Fruit fly (Drosophila melanogaster) whole organism, embryonic: ENCODE results near the gene Nse4.

Experiments used
- Aef1 ChIP-seq: fragments of 200-800 bp; sonication (Bioruptor generic); IDR thresholded peaks from 3 replicates; pipeline ENCODE4 v1.3.6; 2022; ENCODE audit warnings: missing biosample characterization, missing genetic modification characterization
- Awh ChIP-seq: fragments of 200-800 bp; sonication (Bioruptor generic); IDR thresholded peaks from 2 replicates; pipeline ENCODE4, ENCODE4 v1.3.6; 2022; ENCODE audit warnings: missing biosample characterization, missing genetic modification characterization
- C15 ChIP-seq: fragments of 200-800 bp; sonication (Bioruptor generic); IDR thresholded peaks from 3 replicates; pipeline ENCODE4 v1.3.6; 2022; ENCODE audit warnings: missing biosample characterization, missing genetic modification characterization
- CG10267 ChIP-seq: fragments of 200-800 bp; sonication (Bioruptor generic); optimal IDR thresholded peaks from 2 replicates; lab custom pipeline; 2018; ENCODE audit warnings: missing biosample characterization, mild to moderate bottlenecking, missing genetic modification characterization, moderate library complexity
- CG11398 ChIP-seq: fragments of 200-800 bp; sonication (Bioruptor generic); optimal IDR thresholded peaks from 2 replicates; lab custom pipeline; 2016; ENCODE audit warnings: missing biosample characterization, missing genetic modification characterization
- CG12769 ChIP-seq: fragments of 200-800 bp; sonication (Bioruptor generic); optimal IDR thresholded peaks from 2 replicates; lab custom pipeline; 2019; ENCODE audit warnings: missing biosample characterization, mild to moderate bottlenecking, missing genetic modification characterization, moderate library complexity
- CG16863 ChIP-seq: fragments of 200-800 bp; sonication (Bioruptor generic); optimal IDR thresholded peaks from 3 replicates; lab custom pipeline; 2016; ENCODE audit warnings: missing biosample characterization, missing genetic modification characterization
- CG17385 ChIP-seq: fragments of 200-800 bp; sonication (Bioruptor generic); optimal IDR thresholded peaks from 3 replicates; lab custom pipeline; 2018; ENCODE audit warnings: missing biosample characterization, mild to moderate bottlenecking, missing genetic modification characterization
- CG17568 ChIP-seq: fragments of 200-800 bp; sonication (Bioruptor generic); optimal IDR thresholded peaks from 2 replicates; lab custom pipeline; 2018; ENCODE audit warnings: missing biosample characterization, mild to moderate bottlenecking, missing genetic modification characterization, moderate library complexity
- CG1792 ChIP-seq: fragments of 200-800 bp; sonication (Bioruptor generic); optimal IDR thresholded peaks from 2 replicates; lab custom pipeline; 2016; ENCODE audit warnings: missing biosample characterization, missing genetic modification characterization
- CG18599 ChIP-seq: fragments of 200-800 bp; sonication (Bioruptor generic); optimal IDR thresholded peaks from 3 replicates; lab custom pipeline; 2017; ENCODE audit warnings: missing biosample characterization, missing genetic modification characterization, mild to moderate bottlenecking, moderate library complexity, missing genetic modification reagents
- CG18619 ChIP-seq: fragments of 200-800 bp; sonication (Bioruptor generic); optimal IDR thresholded peaks from 3 replicates; lab custom pipeline; 2017; ENCODE audit warnings: missing biosample characterization, mild to moderate bottlenecking, missing genetic modification characterization
- CG33213 ChIP-seq: fragments of 200-800 bp; sonication (Bioruptor generic); optimal IDR thresholded peaks from 3 replicates; lab custom pipeline; 2016; ENCODE audit warnings: missing biosample characterization, missing genetic modification characterization
- CG34224 ChIP-seq: fragments of 200-800 bp; sonication (Bioruptor generic); IDR thresholded peaks from 3 replicates; pipeline ENCODE4 v1.3.6; 2022; ENCODE audit warnings: missing biosample characterization, missing genetic modification characterization; ENCODE audit not compliant: partially characterized antibody
- CG4404 ChIP-seq: fragments of 200-800 bp; sonication (Bioruptor generic); IDR thresholded peaks from 2 replicates; pipeline ENCODE4 v1.3.6; 2022; ENCODE audit warnings: missing biosample characterization, missing genetic modification characterization
- CG7357 ChIP-seq: fragments of 200-800 bp; sonication (Bioruptor generic); IDR thresholded peaks from 3 replicates; pipeline ENCODE4 v1.3.6; 2022; ENCODE audit warnings: missing biosample characterization, missing genetic modification characterization
- CG7372 ChIP-seq: fragments of 200-800 bp; sonication (Bioruptor generic); IDR thresholded peaks from 2 replicates; pipeline ENCODE4 v1.3.6; 2022; ENCODE audit warnings: missing biosample characterization, missing genetic modification characterization
- CG7987 ChIP-seq: fragments of 200-800 bp; sonication (Bioruptor generic); optimal IDR thresholded peaks from 2 replicates; lab custom pipeline; 2018; ENCODE audit warnings: missing biosample characterization, mild to moderate bottlenecking, missing genetic modification characterization, moderate library complexity
- CG8388 ChIP-seq: fragments of 200-800 bp; sonication (Bioruptor generic); optimal IDR thresholded peaks from 2 replicates; lab custom pipeline; 2019; ENCODE audit warnings: missing biosample characterization, mild to moderate bottlenecking, missing genetic modification characterization, moderate library complexity
- CG9437 ChIP-seq: fragments of 200-800 bp; sonication (Bioruptor generic); optimal IDR thresholded peaks from 2 replicates; lab custom pipeline; 2018; ENCODE audit warnings: missing biosample characterization, mild to moderate bottlenecking, missing genetic modification characterization
- CG9797 ChIP-seq: fragments of 200-800 bp; sonication (Bioruptor generic); optimal IDR thresholded peaks from 3 replicates; lab custom pipeline; 2018; ENCODE audit warnings: missing biosample characterization, mild to moderate bottlenecking, missing genetic modification characterization
- Camta ChIP-seq: fragments of 200-800 bp; sonication (Bioruptor generic); optimal IDR thresholded peaks from 2 replicates; lab custom pipeline; 2016; ENCODE audit warnings: missing biosample characterization, missing genetic modification characterization
- CkIIα-i1 ChIP-seq: fragments of 200-800 bp; sonication (Bioruptor generic); IDR thresholded peaks from 2 replicates; pipeline ENCODE4 v1.3.6; 2022; ENCODE audit warnings: missing biosample characterization, missing genetic modification characterization
- Dip2 ChIP-seq: fragments of 200-800 bp; sonication (Bioruptor generic); IDR thresholded peaks from 2 replicates; pipeline ENCODE4 v1.3.6; 2022; ENCODE audit warnings: missing biosample characterization, missing genetic modification characterization
- E2f1 ChIP-seq: fragments of 200-800 bp; sonication (Bioruptor generic); IDR thresholded peaks from 2 replicates; pipeline ENCODE4 v1.3.6; 2022; ENCODE audit warnings: missing biosample characterization, missing genetic modification characterization
- Hmx ChIP-seq: fragments of 200-800 bp; sonication (Bioruptor generic); optimal IDR thresholded peaks from 2 replicates; lab custom pipeline; 2016; ENCODE audit warnings: missing biosample characterization, missing genetic modification characterization
- Lpt ChIP-seq: fragments of >200 bp; optimal IDR thresholded peaks from 2 replicates; lab custom pipeline; 2018; ENCODE audit warnings: missing biosample characterization, missing genetic modification characterization
- NC2β ChIP-seq: fragments of 200-800 bp; sonication (Bioruptor generic); optimal IDR thresholded peaks from 2 replicates; lab custom pipeline; 2016; ENCODE audit warnings: missing biosample characterization, missing genetic modification characterization
- Poxn ChIP-seq: fragments of 200-800 bp; sonication (Bioruptor generic); IDR thresholded peaks from 2 replicates; pipeline ENCODE4 v1.3.6; 2022; ENCODE audit warnings: missing biosample characterization, missing genetic modification characterization
- Stat92E ChIP-seq, 3 experiments: fragments of >200 bp in 2 of 3; fragments of 200-800 bp in 1 of 3; sonication (Bioruptor generic) in 1 of 3; optimal IDR thresholded peaks; 2 replicates each; lab custom pipeline; 2017 to 2019; ENCODE audit warnings: missing biosample characterization in 3 of 3, missing genetic modification characterization in 3 of 3, mild to moderate bottlenecking in 1 of 3, moderate library complexity in 1 of 3
- Tbp ChIP-seq: fragments of >200 bp; optimal IDR thresholded peaks from 2 replicates; lab custom pipeline; 2018; ENCODE audit warnings: missing biosample characterization, missing genetic modification characterization
- az2 ChIP-seq: fragments of 200-800 bp; sonication (Bioruptor generic); optimal IDR thresholded peaks from 3 replicates; lab custom pipeline; 2016; ENCODE audit warnings: missing biosample characterization, missing genetic modification characterization
- exex ChIP-seq: fragments of 200-800 bp; sonication (Bioruptor generic); optimal IDR thresholded peaks from 4 replicates; lab custom pipeline; 2018; ENCODE audit warnings: missing biosample characterization, mild to moderate bottlenecking, missing genetic modification characterization, moderate library complexity
- fd102C ChIP-seq: fragments of 200-800 bp; sonication (Bioruptor generic); optimal IDR thresholded peaks from 2 replicates; lab custom pipeline; 2018; ENCODE audit warnings: missing biosample characterization, mild to moderate bottlenecking, missing genetic modification characterization, moderate library complexity
- gem ChIP-seq: fragments of 200-800 bp; sonication (Bioruptor generic); optimal IDR thresholded peaks from 2 replicates; lab custom pipeline; 2019; ENCODE audit warnings: missing biosample characterization, mild to moderate bottlenecking, missing genetic modification characterization, moderate library complexity
- kah ChIP-seq: fragments of 200-800 bp; sonication (Bioruptor generic); optimal IDR thresholded peaks from 2 replicates; lab custom pipeline; 2018; ENCODE audit warnings: missing biosample characterization, mild to moderate bottlenecking, missing genetic modification characterization
- pb ChIP-seq: fragments of 200-800 bp; sonication (Bioruptor generic); optimal IDR thresholded peaks from 3 replicates; lab custom pipeline; 2016; ENCODE audit warnings: missing biosample characterization, missing genetic modification characterization
- pnt ChIP-seq: fragments of 200-800 bp; sonication (Bioruptor generic); optimal IDR thresholded peaks from 3 replicates; lab custom pipeline; 2016; ENCODE audit warnings: missing biosample characterization, missing genetic modification characterization
- ranshi ChIP-seq: fragments of 200-800 bp; sonication (Bioruptor generic); IDR thresholded peaks from 2 replicates; pipeline ENCODE4 v1.3.6; 2022; ENCODE audit warnings: missing biosample characterization, missing genetic modification characterization
- rib ChIP-seq: fragments of 200-800 bp; sonication (Bioruptor generic); IDR thresholded peaks from 2 replicates; pipeline ENCODE4 v1.3.6; 2022; ENCODE audit warnings: missing biosample characterization, missing genetic modification characterization
- slp2 ChIP-seq: fragments of 200-800 bp; sonication (Bioruptor generic); optimal IDR thresholded peaks from 2 replicates; lab custom pipeline; 2016; ENCODE audit warnings: missing biosample characterization, missing genetic modification characterization
- stwl ChIP-seq: fragments of 200-800 bp; sonication (Bioruptor generic); optimal IDR thresholded peaks from 3 replicates; lab custom pipeline; 2018; ENCODE audit warnings: missing biosample characterization, mild to moderate bottlenecking, missing genetic modification characterization, moderate library complexity
- trh ChIP-seq: fragments of 200-800 bp; sonication (Bioruptor generic); optimal IDR thresholded peaks from 2 replicates; lab custom pipeline; 2016; ENCODE audit warnings: missing biosample characterization, missing genetic modification characterization
- ttk ChIP-seq: fragments of 200-800 bp; sonication (Bioruptor generic); IDR thresholded peaks from 2 replicates; pipeline ENCODE4 v2.1.2; 2022; ENCODE audit warnings: missing biosample characterization, missing genetic modification characterization
- tup ChIP-seq: fragments of 200-800 bp; sonication (Bioruptor generic); optimal IDR thresholded peaks from 2 replicates; lab custom pipeline; 2016; ENCODE audit warnings: missing biosample characterization, mild to moderate bottlenecking, missing genetic modification characterization, moderate library complexity
- unc-4 ChIP-seq: fragments of 200-800 bp; sonication (Bioruptor generic); IDR thresholded peaks from 2 replicates; pipeline ENCODE4 v1.3.6; 2022; ENCODE audit warnings: missing biosample characterization, missing genetic modification characterization; ENCODE audit not compliant: partially characterized antibody
- usp ChIP-seq: fragments of >200 bp; optimal IDR thresholded peaks from 2 replicates; lab custom pipeline; 2017; ENCODE audit warnings: missing biosample characterization, missing genetic modification characterization
- vvl ChIP-seq: fragments of 200-800 bp; sonication (Bioruptor generic); IDR thresholded peaks from 2 replicates; pipeline ENCODE4 v1.3.6; 2022; ENCODE audit warnings: missing biosample characterization, missing genetic modification characterization
- zen ChIP-seq: fragments of 200-800 bp; sonication (Bioruptor generic); optimal IDR thresholded peaks from 3 replicates; lab custom pipeline; 2018; ENCODE audit warnings: missing biosample characterization, mild to moderate bottlenecking, missing genetic modification characterization, moderate library complexity

The Nse4 gene

DNA sequence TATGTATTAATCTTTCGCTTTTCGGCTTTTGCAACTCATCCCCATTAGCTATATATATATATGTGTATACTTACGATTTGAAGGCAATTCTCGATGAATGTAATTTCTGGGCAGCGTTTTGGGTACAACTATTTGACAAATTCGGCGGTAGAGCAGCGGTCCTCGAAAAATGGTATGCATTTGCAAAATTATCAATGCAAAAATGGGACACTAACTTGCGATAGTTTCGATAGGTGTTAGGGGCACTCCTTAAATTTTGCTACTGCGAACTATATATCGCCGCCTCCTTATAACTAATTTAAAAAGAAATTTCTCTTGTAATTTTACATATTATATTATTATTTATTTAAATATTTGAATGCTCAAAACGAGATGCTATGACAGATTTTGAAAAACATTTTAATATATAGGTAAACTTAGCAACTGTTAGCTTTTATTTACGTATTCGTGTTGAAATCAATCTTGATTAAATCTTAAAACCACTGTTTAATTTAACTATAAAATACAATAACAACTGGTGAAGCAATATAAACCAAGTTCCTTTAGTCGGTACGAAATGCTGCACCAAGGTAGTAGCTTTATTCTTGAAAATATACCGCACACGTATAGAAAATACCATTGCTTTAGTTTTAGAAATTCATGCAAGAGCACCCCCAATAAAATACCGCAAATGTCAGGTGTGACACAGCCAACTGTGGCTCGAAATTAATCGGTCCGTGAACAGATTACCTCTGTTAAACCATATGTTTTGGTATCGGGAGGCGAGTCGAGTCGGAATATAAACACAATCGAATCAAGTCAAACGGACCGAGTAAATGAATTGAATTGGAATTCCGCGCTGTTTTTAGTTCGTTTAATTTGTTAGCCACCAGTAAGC is 25.8 kb upstream of the Nse4 start, which contains the start of the genes CG5355 and Klp31E (continued):
- TF ChIP-seq Lpt (GFP tag; lab: Kevin White, UChicago) (no peak), pnt (GFP tag; lab: Kevin White, UChicago) (peak; percentile 5), rib (GFP tag; lab: Robert Waterston, UW) (peak; percentile 40; the same call in 1 of the 2 replicates), CG17568 (GFP tag; lab: Kevin White, UChicago) (no peak), slp2 (GFP tag; lab: Kevin White, UChicago) (peak; percentile 37), Poxn (GFP tag; lab: Robert Waterston, UW) (no peak), CkIIα-i1 (GFP tag; lab: Robert Waterston, UW) (no peak), unc-4 (GFP tag; lab: Robert Waterston, UW) (peak; percentile 65), kah (GFP tag; lab: Kevin White, UChicago) (no peak), CG7357 (GFP tag; lab: Robert Waterston, UW) (peak; percentile 49; the same call in 1 of the 3 replicates), CG9437 (GFP tag; lab: Kevin White, UChicago) (peak; percentile 78), CG17385 (GFP tag; lab: Kevin White, UChicago) (peak; percentile 47), CG18599 (GFP tag; lab: Kevin White, UChicago) (no peak), CG10267 (tag; lab: Kevin White, UChicago) (peak; percentile 72), Awh (GFP tag; lab: Robert Waterston, UW) (no peak), CG34224 (peak; percentile 71), CG16863 (GFP tag; lab: Kevin White, UChicago) (peak; percentile 52), CG4404 (GFP tag; lab: Robert Waterston, UW) (no peak; the same call in 1 of the 2 replicates), zen (tag; lab: Kevin White, UChicago) (peak; percentile 71), vvl (peak; percentile 62), Stat92E (GFP tag; optimal IDR thresholded peaks at IDR 0.05; lab: Kevin White, UChicago) (no peak), NC2β (GFP tag; lab: Kevin White, UChicago) (no peak), CG11398 (GFP tag; lab: Kevin White, UChicago) (no peak), Camta (GFP tag; lab: Kevin White, UChicago) (no peak), CG1792 (GFP tag; lab: Kevin White, UChicago) (peak; percentile 42), Dip2 (GFP tag; lab: Robert Waterston, UW) (no peak), ttk (no peak), usp (GFP tag; lab: Kevin White, UChicago) (no peak), CG12769 (tag; lab: Kevin White, UChicago) (peak; percentile 46), CG18619 (GFP tag; lab: Kevin White, UChicago) (peak; percentile 75), CG33213 (peak; percentile 52), Tbp (no peak), stwl (tag; lab: Kevin White, UChicago) (peak; percentile 3), CG7372 (GFP tag; lab: Robert Waterston, UW) (no peak), Aef1 (0 out of 3 replicates have a peak, but pooled peaks have one; percentile 26), az2 (GFP tag; lab: Kevin White, UChicago) (peak; percentile 69), trh (GFP tag; lab: Kevin White, UChicago) (peak; percentile 13), ranshi (GFP tag; lab: Robert Waterston, UW) (0 out of 2 replicates have a peak, but pooled peaks have one; percentile 44), C15 (GFP tag; lab: Robert Waterston, UW) (no peak), Hmx (GFP tag; lab: Kevin White, UChicago) (no peak), exex (tag; lab: Kevin White, UChicago) (peak; percentile 46), CG8388 (GFP tag; lab: Kevin White, UChicago) (peak; percentile 64), tup (GFP tag; lab: Kevin White, UChicago) (no peak), fd102C (GFP tag; lab: Kevin White, UChicago) (no peak), CG7987 (GFP tag; lab: Kevin White, UChicago) (no peak), gem (tag; lab: Kevin White, UChicago) (peak; percentile 86), CG9797 (GFP tag; lab: Kevin White, UChicago) (peak; percentile 34), pb (GFP tag; lab: Kevin White, UChicago) (peak; percentile 10), E2f1 (no peak)
